Fruit fly (Drosophila melanogaster) whole organism, prepupa: ENCODE measurements around the gene galectin.

Source experiments
- Blimp-1 ChIP-seq: fragments of 200-800 bp; sonication (Bioruptor generic); optimal IDR thresholded peaks from 3 replicates; lab custom pipeline; 2017; ENCODE audit warnings: missing biosample characterization, missing genetic modification characterization, mild to moderate bottlenecking, moderate library complexity, missing genetic modification reagents
- CG10631 ChIP-seq: fragments of 200-800 bp; sonication (Bioruptor generic); optimal IDR thresholded peaks from 2 replicates; lab custom pipeline; 2016; ENCODE audit warnings: missing biosample characterization, missing genetic modification characterization
- CG10669 ChIP-seq: fragments of 200-800 bp; sonication (Bioruptor generic); optimal IDR thresholded peaks from 3 replicates; lab custom pipeline; 2018; ENCODE audit warnings: missing biosample characterization, mild to moderate bottlenecking, missing genetic modification characterization, moderate library complexity
- CG11294 ChIP-seq: fragments of 200-800 bp; sonication (Bioruptor generic); IDR thresholded peaks from 2 replicates; pipeline ENCODE4 v1.3.6; 2022; ENCODE audit warnings: missing biosample characterization, missing genetic modification characterization
- CG11762 ChIP-seq: fragments of 200-800 bp; sonication (Bioruptor generic); optimal IDR thresholded peaks from 3 replicates; lab custom pipeline; 2016; ENCODE audit warnings: missing biosample characterization, missing genetic modification characterization; ENCODE audit not compliant: insufficient read depth
- CG15336 ChIP-seq: fragments of 200-800 bp; sonication (Bioruptor generic); IDR thresholded peaks from 2 replicates; pipeline ENCODE4 v1.3.6; 2022; ENCODE audit warnings: missing biosample characterization, missing genetic modification characterization
- CG1621 ChIP-seq: fragments of 200-800 bp; sonication (Bioruptor generic); optimal IDR thresholded peaks from 3 replicates; lab custom pipeline; 2018; ENCODE audit warnings: missing biosample characterization, mild to moderate bottlenecking, missing genetic modification characterization
- CG16779 ChIP-seq: fragments of 200-800 bp; sonication (Bioruptor generic); optimal IDR thresholded peaks from 3 replicates; lab custom pipeline; 2017; ENCODE audit warnings: missing biosample characterization, mild to moderate bottlenecking, missing genetic modification characterization
- CG3032 ChIP-seq: fragments of 200-800 bp; optimal IDR thresholded peaks from 2 replicates; lab custom pipeline; 2019; ENCODE audit warnings: missing biosample characterization, mild to moderate bottlenecking, missing genetic modification characterization, moderate library complexity
- CG31627 ChIP-seq: fragments of 200-800 bp; sonication (Bioruptor generic); optimal IDR thresholded peaks from 3 replicates; lab custom pipeline; 2016; ENCODE audit warnings: missing biosample characterization, missing genetic modification characterization
- CG32006 ChIP-seq: fragments of 200-800 bp; sonication (Bioruptor generic); optimal IDR thresholded peaks from 3 replicates; lab custom pipeline; 2017; ENCODE audit warnings: missing biosample characterization, mild to moderate bottlenecking, missing genetic modification characterization
- CG3919 ChIP-seq: fragments of 200-800 bp; sonication (Bioruptor generic); optimal IDR thresholded peaks from 3 replicates; lab custom pipeline; 2016; ENCODE audit warnings: missing biosample characterization, missing genetic modification characterization
- CG4318 ChIP-seq: fragments of 200-800 bp; sonication (Bioruptor generic); optimal IDR thresholded peaks from 3 replicates; lab custom pipeline; 2017; ENCODE audit warnings: missing biosample characterization, mild to moderate bottlenecking, missing genetic modification characterization
- CG6163 ChIP-seq: fragments of 200-800 bp; sonication (Bioruptor generic); IDR thresholded peaks from 3 replicates; pipeline ENCODE4 v1.3.6; 2022; ENCODE audit warnings: missing biosample characterization, missing genetic modification characterization
- CG6792 ChIP-seq: fragments of 200-800 bp; sonication (Bioruptor generic); optimal IDR thresholded peaks from 3 replicates; lab custom pipeline; 2016; ENCODE audit warnings: missing biosample characterization, missing genetic modification characterization
- CG6854 ChIP-seq: fragments of 200-800 bp; sonication (Bioruptor generic); optimal IDR thresholded peaks from 2 replicates; lab custom pipeline; 2017; ENCODE audit warnings: missing biosample characterization, mild to moderate bottlenecking, missing genetic modification characterization
- CG7368 ChIP-seq: fragments of 200-800 bp; sonication (Bioruptor generic); optimal IDR thresholded peaks from 3 replicates; lab custom pipeline; 2016; ENCODE audit warnings: missing biosample characterization, missing genetic modification characterization
- CG8319 ChIP-seq: fragments of 200-800 bp; sonication (Bioruptor generic); optimal IDR thresholded peaks from 3 replicates; lab custom pipeline; 2016; ENCODE audit warnings: missing biosample characterization, missing genetic modification characterization
- CG8632 ChIP-seq: fragments of 200-800 bp; sonication (Bioruptor generic); optimal IDR thresholded peaks from 3 replicates; lab custom pipeline; 2016; ENCODE audit warnings: missing biosample characterization, missing genetic modification characterization
- Eip78C ChIP-seq: fragments of 200-800 bp; sonication (Bioruptor generic); peaks from one replicate; lab custom pipeline; 2016; ENCODE audit warnings: missing biosample characterization, missing genetic modification characterization
- Ets21C ChIP-seq: fragments of 200-800 bp; sonication (Bioruptor generic); optimal IDR thresholded peaks from 3 replicates; lab custom pipeline; 2016; ENCODE audit warnings: missing biosample characterization, missing genetic modification characterization
- Gug ChIP-seq: fragments of 200-800 bp; sonication (Bioruptor generic); IDR thresholded peaks from 2 replicates; pipeline ENCODE4 v1.3.6; 2022; ENCODE audit warnings: missing biosample characterization, missing genetic modification characterization
- Hr39 ChIP-seq: fragments of 200-800 bp; sonication (Bioruptor generic); optimal IDR thresholded peaks from 2 replicates; lab custom pipeline; 2016; ENCODE audit warnings: missing biosample characterization, missing genetic modification characterization
- Hr4 ChIP-seq: fragments of 200-800 bp; sonication (Bioruptor generic); optimal IDR thresholded peaks from 3 replicates; lab custom pipeline; 2016; ENCODE audit warnings: missing biosample characterization, missing genetic modification characterization
- Lpt ChIP-seq: fragments of 200-800 bp; sonication (Bioruptor generic); optimal IDR thresholded peaks from 3 replicates; lab custom pipeline; 2016; ENCODE audit warnings: missing biosample characterization, missing genetic modification characterization
- Met ChIP-seq: fragments of 200-800 bp; sonication (Bioruptor generic); optimal IDR thresholded peaks from 3 replicates; lab custom pipeline; 2016; ENCODE audit warnings: missing biosample characterization, missing genetic modification characterization
- OdsH ChIP-seq: fragments of 200-800 bp; sonication (Bioruptor generic); optimal IDR thresholded peaks from 3 replicates; lab custom pipeline; 2016; ENCODE audit warnings: missing biosample characterization, missing genetic modification characterization
- Smox ChIP-seq: fragments of 200-800 bp; sonication (Bioruptor generic); optimal IDR thresholded peaks from 3 replicates; lab custom pipeline; 2016; ENCODE audit warnings: missing biosample characterization, missing genetic modification characterization
- Sox15 ChIP-seq: fragments of 200-800 bp; sonication (Bioruptor generic); optimal IDR thresholded peaks from 3 replicates; lab custom pipeline; 2016; ENCODE audit warnings: missing biosample characterization, missing genetic modification characterization
- achi ChIP-seq: fragments of 200-800 bp; sonication (Bioruptor generic); optimal IDR thresholded peaks from 3 replicates; lab custom pipeline; 2016; ENCODE audit warnings: missing biosample characterization, missing genetic modification characterization
- dac ChIP-seq: fragments of 200-800 bp; sonication (Bioruptor generic); optimal IDR thresholded peaks from 2 replicates; lab custom pipeline; 2017; ENCODE audit warnings: missing biosample characterization, mild to moderate bottlenecking, missing genetic modification characterization
- eg ChIP-seq: fragments of 200-800 bp; sonication (Bioruptor generic); IDR thresholded peaks from 3 replicates; pipeline ENCODE4 v1.3.6; 2022; ENCODE audit warnings: missing biosample characterization, missing genetic modification characterization
- esn ChIP-seq: fragments of 200-800 bp; sonication (Bioruptor generic); optimal IDR thresholded peaks from 2 replicates; lab custom pipeline; 2016; ENCODE audit warnings: missing biosample characterization, mild to moderate bottlenecking, missing genetic modification characterization, moderate library complexity
- fd59A ChIP-seq: fragments of 200-800 bp; sonication (Bioruptor generic); optimal IDR thresholded peaks from 2 replicates; lab custom pipeline; 2017; ENCODE audit warnings: missing biosample characterization, mild to moderate bottlenecking, missing genetic modification characterization, missing genetic modification reagents
- fkh ChIP-seq: fragments of 200-800 bp; sonication (Bioruptor generic); optimal IDR thresholded peaks from 3 replicates; lab custom pipeline; 2017; ENCODE audit warnings: missing biosample characterization, mild to moderate bottlenecking, missing genetic modification characterization, moderate library complexity
- net ChIP-seq: fragments of 200-800 bp; sonication (Bioruptor generic); optimal IDR thresholded peaks from 3 replicates; lab custom pipeline; 2016; ENCODE audit warnings: missing biosample characterization, missing genetic modification characterization
- salr ChIP-seq, 2 experiments: fragments of 200-800 bp; sonication (Bioruptor generic); optimal IDR thresholded peaks; 3 replicates each; lab custom pipeline; 2016 to 2018; ENCODE audit warnings: missing biosample characterization in 2 of 2, missing genetic modification characterization in 2 of 2, mild to moderate bottlenecking in 1 of 2
- spab ChIP-seq: fragments of 200-800 bp; sonication (Bioruptor generic); optimal IDR thresholded peaks from 2 replicates; lab custom pipeline; 2017; ENCODE audit warnings: missing biosample characterization, mild to moderate bottlenecking, missing genetic modification characterization, missing genetic modification reagents
- ss ChIP-seq, 2 experiments: fragments of 200-800 bp; sonication (Bioruptor generic); optimal IDR thresholded peaks; 2 replicates in 1 of 2; 3 replicates in 1 of 2; lab custom pipeline; 2017 to 2018; ENCODE audit warnings: mild to moderate bottlenecking in 2 of 2, missing biosample characterization in 2 of 2, missing genetic modification characterization in 2 of 2, moderate library complexity in 1 of 2
- topi ChIP-seq: fragments of 200-800 bp; sonication (Bioruptor generic); optimal IDR thresholded peaks from 3 replicates; lab custom pipeline; 2016; ENCODE audit warnings: missing biosample characterization, missing genetic modification characterization
- vri ChIP-seq: fragments of 200-800 bp; sonication (Bioruptor generic); optimal IDR thresholded peaks from 3 replicates; lab custom pipeline; 2016; ENCODE audit warnings: missing biosample characterization, mild to moderate bottlenecking, missing genetic modification characterization

galectin gene

DNA sequence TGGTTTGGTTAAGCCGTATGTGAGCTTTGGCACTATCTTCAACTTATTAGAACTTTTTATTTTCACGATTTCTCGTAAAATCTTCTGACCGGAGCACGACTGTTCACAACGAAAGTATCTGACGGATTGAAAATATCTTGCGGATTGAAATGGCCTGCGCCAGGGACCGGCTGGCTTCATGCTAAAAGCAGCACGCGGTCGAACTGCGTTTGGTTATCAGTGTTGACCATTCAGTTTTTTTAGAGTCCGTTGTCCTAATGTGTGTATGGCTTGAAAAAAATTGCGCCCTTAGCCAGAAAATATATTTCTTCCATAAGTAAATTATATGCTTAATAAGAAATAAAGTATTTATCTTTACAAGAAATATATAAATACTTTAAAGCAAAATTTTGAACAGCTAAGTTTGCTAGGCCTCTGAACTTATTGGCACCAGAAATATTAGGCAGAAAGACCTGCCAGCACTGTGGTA is 15.7 kb downstream of the galectin start, which contains the start of gene net (continued):
- peak; percentile 22 for TF ChIP-seq Lpt (GFP tag; lab: Kevin White, UChicago)
- peak; percentile 52 for TF ChIP-seq Hr4 (GFP tag; lab: Kevin White, UChicago)
- peak; percentile 66 for TF ChIP-seq achi (GFP tag; lab: Kevin White, UChicago)
- no peak for TF ChIP-seq eg (GFP tag; lab: Robert Waterston, UW)
- TF ChIP-seq CG32006 = no peak
- TF ChIP-seq CG3919 (GFP tag; lab: Kevin White, UChicago) = peak; percentile 48
- peak; percentile 8 for TF ChIP-seq topi (GFP tag; lab: Kevin White, UChicago)
- TF ChIP-seq Ets21C (GFP tag; lab: Kevin White, UChicago) = no peak

DNA sequence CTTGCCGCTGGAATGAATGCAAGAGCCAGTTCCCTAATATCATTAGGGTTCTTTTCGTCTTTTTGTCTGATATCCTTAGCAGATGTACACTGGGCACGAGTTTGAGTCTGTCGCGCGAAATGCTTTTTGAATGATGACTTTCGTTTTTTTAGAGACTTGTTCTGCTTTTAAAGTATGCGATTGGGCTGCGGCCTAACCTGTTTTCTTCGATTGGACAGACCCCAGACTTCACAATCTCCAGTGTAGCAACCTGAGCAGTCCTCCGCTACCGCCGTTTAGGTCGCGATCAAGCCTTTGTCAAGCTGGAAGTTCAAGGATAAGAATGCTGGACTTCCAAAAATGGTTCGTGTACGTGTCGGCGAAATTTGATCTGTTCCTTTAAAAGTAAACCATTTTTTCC is 17.0 kb downstream of the galectin start:
- TF ChIP-seq Blimp-1 (GFP tag; lab: Kevin White, UChicago) (peak; percentile 81), esn (GFP tag; lab: Kevin White, UChicago) (peak; percentile 1), spab (GFP tag; lab: Kevin White, UChicago) (no peak), CG6854 (GFP tag; lab: Kevin White, UChicago) (peak; percentile 8), CG32006 (no peak)

DNA sequence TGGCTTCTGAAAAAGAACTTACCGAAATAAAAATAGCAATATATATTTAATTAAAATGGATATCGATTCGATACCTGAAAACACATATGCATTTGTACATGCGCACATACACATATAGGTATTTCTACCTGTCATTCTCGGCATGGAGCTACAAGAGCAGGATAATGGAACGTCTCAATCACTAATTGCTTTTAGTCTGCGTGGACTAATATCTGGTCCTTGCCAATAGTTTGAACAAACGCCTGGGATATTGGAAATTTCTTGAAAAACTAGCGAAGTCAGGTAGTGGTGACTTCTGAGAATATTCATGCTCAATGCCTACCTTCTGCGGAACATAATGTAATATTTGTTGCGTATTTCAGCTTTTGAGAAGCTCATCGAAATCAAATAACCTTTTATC is 17.6 kb downstream of the galectin start:
- TF ChIP-seq Eip78C (GFP tag; lab: Kevin White, UChicago) = peak; percentile 42
- TF ChIP-seq CG6792 (GFP tag; lab: Kevin White, UChicago) = no peak

DNA sequence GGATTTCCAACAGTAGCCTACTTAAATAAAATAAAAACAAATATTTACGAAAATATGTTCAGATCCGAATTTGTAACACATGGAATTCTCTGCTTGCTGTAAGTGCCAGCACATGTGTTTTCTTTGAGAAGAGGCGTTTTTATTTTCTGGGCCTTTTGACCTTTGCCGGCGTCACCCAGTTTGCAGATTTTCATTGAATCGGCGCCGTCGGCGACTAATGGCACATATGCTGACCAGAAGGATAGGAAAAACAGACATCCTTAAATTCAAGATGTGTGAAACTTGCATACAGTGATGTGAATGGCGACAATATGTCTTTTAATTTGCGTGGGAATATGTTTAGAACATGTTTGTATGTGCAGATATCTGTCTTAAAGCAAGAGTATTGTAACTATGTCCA is 18.5 kb downstream of the galectin start:
- TF ChIP-seq CG32006 (no peak), CG16779 (no peak), CG11294 (no peak), eg (GFP tag; lab: Robert Waterston, UW) (no peak), vri (GFP tag; lab: Kevin White, UChicago) (no peak), CG10631 (GFP tag; lab: Kevin White, UChicago) (no peak), Sox15 (GFP tag; lab: Kevin White, UChicago) (no peak), dac (no peak), CG6792 (GFP tag; lab: Kevin White, UChicago) (no peak)

DNA sequence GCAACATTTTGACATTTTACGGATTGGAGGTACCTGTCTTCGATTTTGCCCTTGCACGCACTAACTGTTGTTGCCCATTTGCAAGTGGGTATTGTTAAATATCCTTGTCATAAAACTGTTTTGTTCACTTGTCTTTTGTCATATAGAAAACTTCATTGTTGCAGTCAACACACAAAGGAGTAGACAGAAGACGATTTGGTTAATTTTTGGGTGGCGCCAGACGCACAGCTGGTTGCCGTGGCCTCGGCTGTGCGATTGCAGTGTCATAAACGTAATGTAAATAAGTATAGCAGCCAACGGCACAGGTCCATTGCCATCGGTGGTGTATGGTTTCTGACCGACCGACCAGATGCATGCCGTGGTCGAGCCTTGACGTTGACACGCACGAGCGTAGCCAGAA is 19.8 kb downstream of the galectin start:
- TF ChIP-seq achi (GFP tag; lab: Kevin White, UChicago) (no peak), CG4318 (no peak), CG7368 (GFP tag; lab: Kevin White, UChicago) (no peak), OdsH (no peak), Met (GFP tag; lab: Kevin White, UChicago) (no peak), CG10631 (GFP tag; lab: Kevin White, UChicago) (no peak), topi (GFP tag; lab: Kevin White, UChicago) (no peak), CG15336 (GFP tag; lab: Robert Waterston, UW) (no peak), fd59A (GFP tag; lab: Kevin White, UChicago) (no peak), salr (GFP tag; optimal IDR thresholded peaks at IDR 0.05; lab: Kevin White, UChicago) (no peak)

DNA sequence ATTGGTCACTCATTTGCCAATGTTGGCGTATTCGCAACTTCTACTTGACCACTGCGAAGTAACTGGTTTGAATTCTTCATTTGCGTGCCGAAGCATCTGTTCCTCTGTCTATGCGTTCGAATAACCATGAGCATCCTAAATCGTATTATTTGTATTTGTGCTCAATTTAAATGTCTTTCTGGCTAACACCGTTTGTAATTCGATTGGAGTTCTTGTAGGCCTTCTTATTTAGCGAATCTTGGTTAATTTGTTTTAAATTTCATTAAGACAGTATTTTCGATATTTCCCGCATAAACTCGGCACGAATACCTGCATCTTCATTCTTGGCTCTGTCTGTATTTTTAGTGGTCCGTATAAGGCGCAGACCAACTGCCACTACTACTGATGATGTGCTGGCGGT is 20.3 kb downstream of the galectin start:
- TF ChIP-seq esn (GFP tag; lab: Kevin White, UChicago) = peak; percentile 83
- TF ChIP-seq Smox = no peak
- TF ChIP-seq CG10669 (GFP tag; lab: Kevin White, UChicago) = peak; percentile 83
- peak; percentile 90 to 98 for TF ChIP-seq ss (GFP tag; optimal IDR thresholded peaks at IDR 0.05; lab: Kevin White, UChicago)
- no peak for TF ChIP-seq fkh
- TF ChIP-seq CG3032 = peak; percentile 89
- peak; percentile 81 for TF ChIP-seq fd59A (GFP tag; lab: Kevin White, UChicago)
- TF ChIP-seq Hr39 = no peak
- TF ChIP-seq Met (GFP tag; lab: Kevin White, UChicago) = peak; percentile 80
- TF ChIP-seq topi (GFP tag; lab: Kevin White, UChicago) = peak; percentile 79
- peak; percentile 3 for TF ChIP-seq Sox15 (GFP tag; lab: Kevin White, UChicago)
- TF ChIP-seq CG1621 (tag; lab: Kevin White, UChicago) = peak; percentile 84
- peak; percentile 71 for TF ChIP-seq CG8632 (GFP tag; lab: Kevin White, UChicago)
- peak; percentile 73 for TF ChIP-seq OdsH
- peak; percentile 69 for TF ChIP-seq CG11762 (GFP tag; lab: Kevin White, UChicago)
- TF ChIP-seq CG6792 (GFP tag; lab: Kevin White, UChicago) = peak; percentile 75
- peak; percentile 91 for TF ChIP-seq net (GFP tag; lab: Kevin White, UChicago)
- TF ChIP-seq CG8319 (GFP tag; lab: Kevin White, UChicago) = no peak
- TF ChIP-seq CG6163 (GFP tag; lab: Robert Waterston, UW) = peak; percentile 87; the same call in 2 of the 3 replicates
- TF ChIP-seq CG31627 (GFP tag; lab: Kevin White, UChicago) = peak; percentile 72
- TF ChIP-seq Gug (GFP tag; lab: Robert Waterston, UW) = no peak
- TF ChIP-seq CG7368 (GFP tag; lab: Kevin White, UChicago) = peak; percentile 75
